Fruit fly (Drosophila melanogaster) whole organism, wandering third instar larva: ENCODE results near the gene CG10700.

Experiments used
- Abd-B ChIP-seq: fragments of >200 bp; optimal IDR thresholded peaks from 2 replicates; lab custom pipeline; 2017; ENCODE audit warnings: missing biosample characterization, missing genetic modification characterization
- CG9705 ChIP-seq: fragments of 200-800 bp; sonication (Bioruptor generic); optimal IDR thresholded peaks from 2 replicates; lab custom pipeline; 2018; ENCODE audit warnings: missing biosample characterization, mild to moderate bottlenecking, missing genetic modification characterization
- CrebA ChIP-seq: fragments of 200-800 bp; sonication (Bioruptor generic); optimal IDR thresholded peaks from 2 replicates; lab custom pipeline; 2016; ENCODE audit warnings: missing biosample characterization, mild to moderate bottlenecking, missing genetic modification characterization, borderline replicate concordance
- Dfd ChIP-seq: fragments of >200 bp; optimal IDR thresholded peaks from 2 replicates; lab custom pipeline; 2017; ENCODE audit warnings: missing biosample characterization, missing genetic modification characterization
- Dif ChIP-seq: fragments of 200-275, 200-300 bp; sonication (Bioruptor generic); optimal IDR thresholded peaks from 2 replicates; lab custom pipeline; 2018; ENCODE audit warnings: missing biosample characterization, missing genetic modification characterization; ENCODE audit not compliant: partially characterized antibody
- HLH106 ChIP-seq: fragments of 200-800 bp; optimal IDR thresholded peaks from 3 replicates; lab custom pipeline; 2019; ENCODE audit warnings: missing biosample characterization, mild to moderate bottlenecking, missing genetic modification characterization, moderate library complexity
- Hnf4 ChIP-seq: fragments of 200-800 bp; sonication (Bioruptor generic); optimal IDR thresholded peaks from 2 replicates; lab custom pipeline; 2016; ENCODE audit warnings: missing biosample characterization, mild to moderate bottlenecking, missing genetic modification characterization
- Hr78 ChIP-seq: fragments of >200 bp; optimal IDR thresholded peaks from 2 replicates; lab custom pipeline; 2017; ENCODE audit warnings: missing biosample characterization, missing genetic modification characterization
- Mio ChIP-seq: sonication (Bioruptor generic); optimal IDR thresholded peaks from 2 replicates; lab custom pipeline; 2016; ENCODE audit warnings: missing biosample characterization, missing genetic modification characterization
- Myc ChIP-seq: fragments of >200 bp; optimal IDR thresholded peaks from 2 replicates; lab custom pipeline; 2017
- N ChIP-seq: fragments of >200 bp; optimal IDR thresholded peaks from 2 replicates; lab custom pipeline; 2018; ENCODE audit warnings: missing biosample characterization, missing external identifiers, missing genetic modification characterization
- OdsH ChIP-seq: fragments of 200-800 bp; sonication (Bioruptor generic); optimal IDR thresholded peaks from 2 replicates; lab custom pipeline; 2016; ENCODE audit warnings: missing biosample characterization, mild to moderate bottlenecking, missing genetic modification characterization
- Rel ChIP-seq, 2 experiments: fragments of 200-800 bp; sonication (Bioruptor generic) in 1 of 2; optimal IDR thresholded peaks; 2 replicates in 1 of 2; 3 replicates in 1 of 2; lab custom pipeline; 2016 to 2019; ENCODE audit warnings: mild to moderate bottlenecking in 2 of 2, missing biosample characterization in 2 of 2, missing genetic modification characterization in 2 of 2, moderate library complexity in 1 of 2
- Sp1 ChIP-seq: fragments of 200-800 bp; sonication (Bioruptor generic); optimal IDR thresholded peaks from 3 replicates; lab custom pipeline; 2019; ENCODE audit warnings: missing biosample characterization, mild to moderate bottlenecking, missing genetic modification characterization, moderate library complexity
- Vsx2 ChIP-seq: fragments of 200-300, 225-300 bp; sonication (Bioruptor generic); optimal IDR thresholded peaks from 2 replicates; lab custom pipeline; 2018; ENCODE audit warnings: missing biosample characterization, missing genetic modification characterization; ENCODE audit not compliant: partially characterized antibody
- br ChIP-seq: fragments of 200-800 bp; sonication (Bioruptor generic); optimal IDR thresholded peaks from 2 replicates; lab custom pipeline; 2016; ENCODE audit warnings: missing biosample characterization, missing genetic modification characterization
- dmrt93B ChIP-seq: fragments of 200-800 bp; sonication (Bioruptor generic); optimal IDR thresholded peaks from 2 replicates; lab custom pipeline; 2018; ENCODE audit warnings: missing biosample characterization, mild to moderate bottlenecking, missing genetic modification characterization
- ey ChIP-seq: fragments of 200-800 bp; sonication (Bioruptor generic); optimal IDR thresholded peaks from 2 replicates; lab custom pipeline; 2016; ENCODE audit warnings: missing biosample characterization, missing genetic modification characterization
- foxo ChIP-seq, 2 experiments: fragments of 200-800 bp; sonication (Bioruptor generic); optimal IDR thresholded peaks; 2 replicates in 1 of 2; 3 replicates in 1 of 2; lab custom pipeline; 2016 to 2017; ENCODE audit warnings: missing biosample characterization in 2 of 2, missing genetic modification characterization in 2 of 2
- fru ChIP-seq: fragments of 200-800 bp; sonication (Bioruptor generic); optimal IDR thresholded peaks from 3 replicates; lab custom pipeline; 2016; ENCODE audit warnings: missing biosample characterization, mild to moderate bottlenecking, missing genetic modification characterization
- h ChIP-seq: fragments of 200-800 bp; sonication (Bioruptor generic); optimal IDR thresholded peaks from 3 replicates; lab custom pipeline; 2016; ENCODE audit warnings: missing biosample characterization, mild to moderate bottlenecking, missing genetic modification characterization
- jim ChIP-seq: fragments of 175-275, 200-325 bp; sonication (Bioruptor generic); optimal IDR thresholded peaks from 2 replicates; lab custom pipeline; 2016; ENCODE audit warnings: missing biosample characterization, mild to moderate bottlenecking, missing genetic modification characterization
- lola ChIP-seq: fragments of >200 bp; optimal IDR thresholded peaks from 2 replicates; lab custom pipeline; 2017; ENCODE audit warnings: missing biosample characterization, missing genetic modification characterization
- pan ChIP-seq: fragments of >200 bp; optimal IDR thresholded peaks from 2 replicates; lab custom pipeline; 2017
- psq ChIP-seq: fragments of 200-800 bp; sonication (Bioruptor generic); optimal IDR thresholded peaks from 3 replicates; lab custom pipeline; 2017; ENCODE audit warnings: missing biosample characterization, mild to moderate bottlenecking, missing genetic modification characterization, moderate library complexity
- sage ChIP-seq: fragments of 200-800 bp; sonication (Bioruptor generic); optimal IDR thresholded peaks from 2 replicates; lab custom pipeline; 2016; ENCODE audit warnings: missing biosample characterization, mild to moderate bottlenecking, missing genetic modification characterization
- sv ChIP-seq: fragments of 200-800 bp; sonication (Bioruptor generic); optimal IDR thresholded peaks from 3 replicates; lab custom pipeline; 2016; ENCODE audit warnings: missing biosample characterization, missing genetic modification characterization
- tai ChIP-seq: sonication (Bioruptor generic); optimal IDR thresholded peaks from 2 replicates; lab custom pipeline; 2016; ENCODE audit warnings: missing biosample characterization, missing genetic modification characterization
- woc ChIP-seq: sonication (Bioruptor generic); optimal IDR thresholded peaks from 2 replicates; lab custom pipeline; 2016; ENCODE audit warnings: missing biosample characterization, mild to moderate bottlenecking, missing genetic modification characterization

Gene CG10700

dm6 chr2L:19101744-19102143, 22.9 kb upstream of the CG10700 start, which contains the start of the genes CG17344 and CG43731:
CG17344 (plus strand) TSS chr2L:19102044.
CG43731 (plus strand) TSS chr2L:19102044.
- no peak for TF ChIP-seq N

DNA sequence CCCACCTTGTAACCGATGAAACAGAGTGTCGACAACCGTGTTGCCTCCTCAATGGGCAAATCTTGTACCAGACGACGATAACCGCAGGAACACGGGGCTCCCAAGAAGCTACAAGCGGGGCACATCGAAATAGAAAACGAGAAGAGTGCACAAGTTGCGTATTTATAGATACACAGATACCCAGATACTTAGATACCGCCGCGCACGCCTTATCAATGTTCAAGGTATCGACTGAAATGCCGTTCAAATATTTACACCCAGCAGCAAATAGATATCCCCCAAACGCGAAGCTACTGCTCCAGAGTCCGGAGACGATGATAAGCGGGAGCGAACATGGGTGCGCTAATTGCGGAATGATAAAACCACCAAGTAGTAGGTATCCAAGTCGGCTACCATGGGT, 19.8 kb upstream of the CG10700 start:
- TF ChIP-seq Vsx2 (GFP tag; lab: Kevin White, UChicago) (no peak), woc (no peak)
- TF ChIP-seq, all 38 proteins: peak for 0

dm6 chr2L:19097374-19097773, 18.5 kb upstream of the CG10700 start:
- no peak for TF ChIP-seq Dfd (GFP tag; lab: Kevin White, UChicago)
- TF ChIP-seq br (GFP tag; lab: Kevin White, UChicago): no peak
- no peak for TF ChIP-seq sv (GFP tag; lab: Kevin White, UChicago)
- no peak for TF ChIP-seq h (GFP tag; lab: Kevin White, UChicago)
- no peak for TF ChIP-seq jim (GFP tag; lab: Kevin White, UChicago)
- TF ChIP-seq psq (GFP tag; lab: Kevin White, UChicago): no peak
- no peak for TF ChIP-seq OdsH (GFP tag; lab: Kevin White, UChicago)
- TF ChIP-seq Dif: no peak
- no peak for TF ChIP-seq Mio
- TF ChIP-seq Myc (lab: Kevin White, UChicago): no peak
- no peak for TF ChIP-seq CG9705
- no peak for TF ChIP-seq foxo (GFP tag; optimal IDR thresholded peaks at IDR 0.05; lab: Kevin White, UChicago)
- no peak for TF ChIP-seq Sp1
- TF ChIP-seq Hr78 (GFP tag; lab: Kevin White, UChicago): no peak
- no peak for TF ChIP-seq fru
- no peak for TF ChIP-seq pan (lab: Kevin White, UChicago)
- TF ChIP-seq Hnf4 (GFP tag; lab: Kevin White, UChicago): no peak
- TF ChIP-seq, all 38 proteins: peak for 0

DNA sequence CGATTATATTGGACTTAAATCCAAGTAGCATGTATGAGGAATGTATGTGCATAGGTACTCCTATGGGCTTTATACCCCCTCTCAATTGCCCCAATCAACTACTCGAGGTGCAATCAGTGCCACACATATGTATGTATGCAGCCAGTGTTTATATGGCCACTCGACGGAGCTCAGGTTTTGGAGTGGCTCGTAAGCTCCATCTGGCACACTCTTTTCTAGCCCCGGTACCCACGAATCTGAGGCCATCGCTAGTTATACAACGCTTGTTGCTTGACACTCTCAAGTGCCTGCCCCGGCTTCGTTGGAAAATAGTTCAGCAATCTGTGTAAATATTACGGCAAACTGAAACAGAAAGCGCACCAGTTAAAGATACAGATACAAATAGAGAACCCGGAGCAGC, 17.5 kb upstream of the CG10700 start:
- TF ChIP-seq jim (GFP tag; lab: Kevin White, UChicago): no peak
- TF ChIP-seq, all 38 proteins: peak for 0

DNA sequence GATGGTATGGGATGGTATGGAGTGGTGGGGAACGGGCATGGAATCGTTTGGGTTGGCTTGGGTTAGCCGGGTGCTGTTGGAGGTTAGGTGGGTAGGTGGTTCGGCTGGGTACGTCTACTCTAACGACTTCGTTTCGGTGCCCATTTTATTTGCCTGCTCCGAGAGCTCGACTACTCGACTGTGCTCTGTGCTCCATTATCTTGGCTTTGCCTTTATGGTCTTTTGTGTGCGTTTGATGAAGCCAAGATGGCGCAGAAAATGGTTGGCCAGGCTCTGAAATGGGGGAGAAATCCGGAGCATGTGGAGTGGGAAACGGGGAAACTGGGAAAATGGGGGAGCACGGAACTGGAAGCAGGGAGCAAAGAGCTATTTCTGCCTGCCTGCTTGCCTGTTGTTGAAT, 15.0 kb upstream of the CG10700 start:
- no peak for TF ChIP-seq Mio
- no peak for TF ChIP-seq ey (GFP tag; lab: Kevin White, UChicago)
- TF ChIP-seq psq (GFP tag; lab: Kevin White, UChicago): no peak
- TF ChIP-seq br (GFP tag; lab: Kevin White, UChicago): no peak
- no peak for TF ChIP-seq N
- no peak for TF ChIP-seq Hr78 (GFP tag; lab: Kevin White, UChicago)
- TF ChIP-seq Myc (lab: Kevin White, UChicago): no peak
- TF ChIP-seq CrebA (GFP tag; lab: Kevin White, UChicago): no peak
- no peak for TF ChIP-seq jim (GFP tag; lab: Kevin White, UChicago)
- TF ChIP-seq lola: no peak
- no peak for TF ChIP-seq dmrt93B (GFP tag; lab: Kevin White, UChicago)
- no peak for TF ChIP-seq tai (GFP tag; lab: Kevin White, UChicago)
- no peak for TF ChIP-seq Rel (GFP tag; optimal IDR thresholded peaks at IDR 0.05; lab: Kevin White, UChicago)
- no peak for TF ChIP-seq Rel (tag; optimal IDR thresholded peaks at IDR 0.05; lab: Kevin White, UChicago)
- TF ChIP-seq Dfd (GFP tag; lab: Kevin White, UChicago): no peak
- no peak for TF ChIP-seq fru
- no peak for TF ChIP-seq sage

DNA sequence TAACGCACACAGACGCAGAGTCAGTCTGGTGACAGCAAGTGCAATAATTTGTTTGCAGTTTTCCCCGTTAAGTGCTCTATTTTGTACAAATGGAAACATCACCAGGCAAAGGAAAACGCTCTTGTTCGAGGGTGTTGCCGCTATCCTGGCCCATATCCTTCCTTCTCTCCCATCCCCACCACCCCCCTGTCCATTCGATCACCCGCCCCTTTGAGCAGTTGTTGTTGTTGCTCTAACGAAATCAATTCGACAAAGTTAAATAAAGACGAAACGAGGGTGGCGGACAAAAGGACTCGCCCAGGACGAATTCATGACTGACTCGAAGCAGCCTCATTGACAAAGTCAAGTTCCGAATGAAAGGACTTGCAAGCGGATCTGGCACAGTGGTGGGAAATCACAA, 10.6 kb upstream of the CG10700 start:
- TF ChIP-seq HLH106 (no peak), sv (GFP tag; lab: Kevin White, UChicago) (no peak), tai (GFP tag; lab: Kevin White, UChicago) (no peak), Hr78 (GFP tag; lab: Kevin White, UChicago) (no peak), N (no peak), fru (no peak), h (GFP tag; lab: Kevin White, UChicago) (no peak), woc (no peak), Mio (no peak), Abd-B (GFP tag; lab: Kevin White, UChicago) (no peak), sage (no peak), jim (GFP tag; lab: Kevin White, UChicago) (no peak), Myc (lab: Kevin White, UChicago) (no peak)
